Fruit fly (Drosophila melanogaster) whole organism, prepupa: ENCODE data around the gene Ptpmeg.

Source experiments
- CG7368 ChIP-seq: fragments of 200-800 bp; sonication (Bioruptor generic); optimal IDR thresholded peaks from 3 replicates; lab custom pipeline; 2016; ENCODE audit warnings: missing biosample characterization, missing genetic modification characterization
- OdsH ChIP-seq: fragments of 200-800 bp; sonication (Bioruptor generic); optimal IDR thresholded peaks from 3 replicates; lab custom pipeline; 2016; ENCODE audit warnings: missing biosample characterization, missing genetic modification characterization
- Sox15 ChIP-seq: fragments of 200-800 bp; sonication (Bioruptor generic); optimal IDR thresholded peaks from 3 replicates; lab custom pipeline; 2016; ENCODE audit warnings: missing biosample characterization, missing genetic modification characterization
- vri ChIP-seq: fragments of 200-800 bp; sonication (Bioruptor generic); optimal IDR thresholded peaks from 3 replicates; lab custom pipeline; 2016; ENCODE audit warnings: missing biosample characterization, mild to moderate bottlenecking, missing genetic modification characterization

dm6 chr3L:378072-378423, 50.2 kb downstream of the Ptpmeg start:
- TF ChIP-seq OdsH, result no peak
- no peak for TF ChIP-seq CG7368 (GFP tag; lab: Kevin White, UChicago)
- TF ChIP-seq vri (GFP tag; lab: Kevin White, UChicago), result no peak
- no peak for TF ChIP-seq Sox15
